ENCODE assay signal across 1 fruit fly cellular context in genomic region chr3R:15371833-15372232, dm6.
TF ChIP-seq lines count a peak whose summit lies in the region.

Gene Ccm3 (plus strand): TSS chr3R:15371957.
Gene CG6136 (minus strand): TSS chr3R:15372212.

TF ChIP-seq in whole organism, embryonic, 481 proteins besides CTCF, POLR2A, EP300 and RAD21 (continued from another document):
- TF ChIP-seq mld (GFP tag; IDR thresholded peaks at IDR 0.05; lab: Robert Waterston, UW; ENCODE audit: partially characterized antibody) = peak; percentile 87
- TF ChIP-seq emc (GFP tag; optimal IDR thresholded peaks at IDR 0.05; lab: Kevin White, UChicago) = no peak
- TF ChIP-seq CG34422 (GFP tag; IDR thresholded peaks at IDR 0.05; lab: Robert Waterston, UW) = peak; percentile 64; the same call in 1 of the 3 replicates
- no peak for TF ChIP-seq gce (GFP tag; IDR thresholded peaks at IDR 0.05; lab: Robert Waterston, UW)
- no peak for TF ChIP-seq fd3F (GFP tag; optimal IDR thresholded peaks at IDR 0.05; lab: Kevin White, UChicago)
- TF ChIP-seq cwo (GFP tag; optimal IDR thresholded peaks at IDR 0.05; lab: Kevin White, UChicago) = no peak
- peak; percentile 88; the same call in 3 of the 4 replicates for TF ChIP-seq chinmo (GFP tag; IDR thresholded peaks at IDR 0.05; lab: Robert Waterston, UW; ENCODE audit: partially characterized antibody)
- TF ChIP-seq fru (optimal IDR thresholded peaks at IDR 0.05; lab: Kevin White, UChicago) = no peak
- TF ChIP-seq Hr78 (GFP tag; optimal IDR thresholded peaks at IDR 0.05; lab: Kevin White, UChicago) = no peak
- TF ChIP-seq seq (GFP tag; IDR thresholded peaks at IDR 0.05; lab: Robert Waterston, UW) = peak; percentile 17; the same call in 1 of the 2 replicates
- peak; percentile 23 for TF ChIP-seq Neu2 (GFP tag; optimal IDR thresholded peaks at IDR 0.05; lab: Kevin White, UChicago; ENCODE audit: borderline replicate concordance)
- peak; percentile 61 for TF ChIP-seq lab (GFP tag; optimal IDR thresholded peaks at IDR 0.05; lab: Kevin White, UChicago)
- TF ChIP-seq Dfd (GFP tag; optimal IDR thresholded peaks at IDR 0.05; lab: Kevin White, UChicago) = no peak
- peak; percentile 15 for TF ChIP-seq CG9609 (GFP tag; optimal IDR thresholded peaks at IDR 0.05; lab: Kevin White, UChicago)
- TF ChIP-seq MBD-R2 (GFP tag; IDR thresholded peaks at IDR 0.05; lab: Robert Waterston, UW) = peak; percentile 97
- peak; percentile 30 for TF ChIP-seq CG4424 (GFP tag; optimal IDR thresholded peaks at IDR 0.05; lab: Kevin White, UChicago)
- peak; percentile 75 for TF ChIP-seq Dbx (GFP tag; IDR thresholded peaks at IDR 0.05; lab: Robert Waterston, UW)
- no peak for TF ChIP-seq CG2875 (GFP tag; optimal IDR thresholded peaks at IDR 0.05; lab: Kevin White, UChicago)
- TF ChIP-seq tgo (GFP tag; IDR thresholded peaks at IDR 0.05; lab: Robert Waterston, UW) = no peak; the same call in 2 of the 3 replicates
- TF ChIP-seq CkIIα-i1 (GFP tag; IDR thresholded peaks at IDR 0.05; lab: Robert Waterston, UW) = no peak
- peak; percentile 87 for TF ChIP-seq vnd (GFP tag; IDR thresholded peaks at IDR 0.05; lab: Robert Waterston, UW; ENCODE audit: partially characterized antibody)
- peak; percentile 33 for TF ChIP-seq CG4854 (GFP tag; optimal IDR thresholded peaks at IDR 0.05; lab: Kevin White, UChicago)
- peak; percentile 88 for TF ChIP-seq nerfin-2 (GFP tag; IDR thresholded peaks at IDR 0.05; lab: Robert Waterston, UW; ENCODE audit: partially characterized antibody)
- peak; percentile 46 for TF ChIP-seq CG17328 (GFP tag; IDR thresholded peaks at IDR 0.05; lab: Robert Waterston, UW)
